Worm (Caenorhabditis elegans) whole organism, L3 larva: ENCODE results near the gene C16D9.4.

Experiments
- ceh-28 ChIP-seq: fragments of 150-350 bp; optimal IDR thresholded peaks from 2 replicates; lab custom pipeline; 2014; ENCODE audit warnings: missing biosample characterization, missing genetic modification reagents, missing genetic modification characterization
- nhr-25 ChIP-seq: sonication (generic microtip); optimal IDR thresholded peaks from 2 replicates; lab custom pipeline; 2017; ENCODE audit warnings: missing biosample characterization, missing genetic modification characterization

DNA sequence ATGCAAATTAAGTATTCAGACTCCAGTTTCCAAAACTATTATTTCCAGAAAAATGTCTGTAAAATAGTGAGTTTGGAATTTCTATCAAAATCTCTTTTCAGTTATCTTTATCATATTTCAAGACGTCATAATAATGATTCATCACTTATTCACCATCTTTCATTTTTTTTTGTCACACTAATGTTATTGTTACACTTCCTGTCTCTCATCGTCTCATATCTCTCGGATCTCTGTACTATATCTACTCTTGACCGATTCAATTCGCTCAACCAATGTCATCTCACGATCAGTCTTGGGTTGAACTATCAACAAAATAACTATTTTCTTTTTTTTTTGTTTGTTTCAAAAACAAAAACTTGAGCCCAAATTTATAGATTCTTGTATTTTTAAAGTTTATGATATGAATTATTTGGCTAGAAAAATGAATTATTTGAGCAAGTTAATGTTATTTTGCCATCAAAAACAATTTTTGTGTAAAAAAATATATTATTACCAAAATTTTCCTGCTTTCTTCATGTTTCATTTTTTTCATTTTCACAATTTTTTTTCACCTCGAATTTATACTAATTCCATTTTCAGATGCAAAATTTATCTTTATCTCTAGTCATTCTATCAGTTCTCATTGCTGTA is 41.4 kb downstream of the C16D9.4 start, which contains the start of gene cri-2:
- no peak for TF ChIP-seq ceh-28 (tag; lab: Kevin White, UChicago)
- peak; percentile 35 for TF ChIP-seq nhr-25 (tag; lab: Kevin White, UChicago)
